Fruit fly (Drosophila melanogaster) whole organism, prepupa: ENCODE results near the gene Gr77a.
A peak's percentile ranks its signal among the peaks of the same experiment; 100 is the strongest.

Source experiments
- CG10631 ChIP-seq: fragments of 200-800 bp; sonication (Bioruptor generic); optimal IDR thresholded peaks from 2 replicates; lab custom pipeline; 2016; ENCODE audit warnings: missing biosample characterization, missing genetic modification characterization
- CG11762 ChIP-seq: fragments of 200-800 bp; sonication (Bioruptor generic); optimal IDR thresholded peaks from 3 replicates; lab custom pipeline; 2016; ENCODE audit warnings: missing biosample characterization, missing genetic modification characterization; ENCODE audit not compliant: insufficient read depth
- CG11902 ChIP-seq: fragments of 200-800 bp; sonication (Bioruptor generic); optimal IDR thresholded peaks from 3 replicates; lab custom pipeline; 2016; ENCODE audit warnings: missing biosample characterization, missing genetic modification characterization
- CG15336 ChIP-seq: fragments of 200-800 bp; sonication (Bioruptor generic); IDR thresholded peaks from 2 replicates; pipeline ENCODE4 v1.3.6; 2022; ENCODE audit warnings: missing biosample characterization, missing genetic modification characterization
- CG1621 ChIP-seq: fragments of 200-800 bp; sonication (Bioruptor generic); optimal IDR thresholded peaks from 3 replicates; lab custom pipeline; 2018; ENCODE audit warnings: missing biosample characterization, mild to moderate bottlenecking, missing genetic modification characterization
- CG3032 ChIP-seq: fragments of 200-800 bp; optimal IDR thresholded peaks from 2 replicates; lab custom pipeline; 2019; ENCODE audit warnings: missing biosample characterization, mild to moderate bottlenecking, missing genetic modification characterization, moderate library complexity
- CG32006 ChIP-seq: fragments of 200-800 bp; sonication (Bioruptor generic); optimal IDR thresholded peaks from 3 replicates; lab custom pipeline; 2017; ENCODE audit warnings: missing biosample characterization, mild to moderate bottlenecking, missing genetic modification characterization
- CG34406 ChIP-seq: fragments of 200-800 bp; sonication (Bioruptor generic); optimal IDR thresholded peaks from 3 replicates; lab custom pipeline; 2016; ENCODE audit warnings: missing biosample characterization, missing genetic modification characterization
- CG3919 ChIP-seq: fragments of 200-800 bp; sonication (Bioruptor generic); optimal IDR thresholded peaks from 3 replicates; lab custom pipeline; 2016; ENCODE audit warnings: missing biosample characterization, missing genetic modification characterization
- CG6792 ChIP-seq: fragments of 200-800 bp; sonication (Bioruptor generic); optimal IDR thresholded peaks from 3 replicates; lab custom pipeline; 2016; ENCODE audit warnings: missing biosample characterization, missing genetic modification characterization
- CG6854 ChIP-seq: fragments of 200-800 bp; sonication (Bioruptor generic); optimal IDR thresholded peaks from 2 replicates; lab custom pipeline; 2017; ENCODE audit warnings: missing biosample characterization, mild to moderate bottlenecking, missing genetic modification characterization
- CG8119 ChIP-seq: fragments of 200-800 bp; sonication (Bioruptor generic); IDR thresholded peaks from 3 replicates; pipeline ENCODE4 v1.3.6; 2022; ENCODE audit warnings: missing biosample characterization, missing genetic modification characterization
- CG8632 ChIP-seq: fragments of 200-800 bp; sonication (Bioruptor generic); optimal IDR thresholded peaks from 3 replicates; lab custom pipeline; 2016; ENCODE audit warnings: missing biosample characterization, missing genetic modification characterization
- CG9139 ChIP-seq: fragments of 200-800 bp; sonication (Bioruptor generic); optimal IDR thresholded peaks from 3 replicates; lab custom pipeline; 2017; ENCODE audit warnings: missing biosample characterization, mild to moderate bottlenecking, missing genetic modification characterization
- Eip78C ChIP-seq: fragments of 200-800 bp; sonication (Bioruptor generic); peaks from one replicate; lab custom pipeline; 2016; ENCODE audit warnings: missing biosample characterization, missing genetic modification characterization
- Eip93F ChIP-seq: fragments of 200-800 bp; sonication (Bioruptor generic); optimal IDR thresholded peaks from 2 replicates; lab custom pipeline; 2016; ENCODE audit warnings: missing biosample characterization, mild to moderate bottlenecking, missing genetic modification characterization
- Ets21C ChIP-seq: fragments of 200-800 bp; sonication (Bioruptor generic); optimal IDR thresholded peaks from 3 replicates; lab custom pipeline; 2016; ENCODE audit warnings: missing biosample characterization, missing genetic modification characterization
- Ets96B ChIP-seq: fragments of 200-800 bp; optimal IDR thresholded peaks from 2 replicates; lab custom pipeline; 2019; ENCODE audit warnings: missing biosample characterization, mild to moderate bottlenecking, missing genetic modification characterization, moderate library complexity
- Hr38 ChIP-seq: sonication (Bioruptor generic); optimal IDR thresholded peaks from 2 replicates; lab custom pipeline; 2016; ENCODE audit warnings: missing biosample characterization, missing genetic modification characterization
- Met ChIP-seq: fragments of 200-800 bp; sonication (Bioruptor generic); optimal IDR thresholded peaks from 3 replicates; lab custom pipeline; 2016; ENCODE audit warnings: missing biosample characterization, missing genetic modification characterization
- OdsH ChIP-seq: fragments of 200-800 bp; sonication (Bioruptor generic); optimal IDR thresholded peaks from 3 replicates; lab custom pipeline; 2016; ENCODE audit warnings: missing biosample characterization, missing genetic modification characterization
- Smox ChIP-seq: fragments of 200-800 bp; sonication (Bioruptor generic); optimal IDR thresholded peaks from 3 replicates; lab custom pipeline; 2016; ENCODE audit warnings: missing biosample characterization, missing genetic modification characterization
- Sox14 ChIP-seq: fragments of 200-800 bp; sonication (Bioruptor generic); optimal IDR thresholded peaks from 3 replicates; lab custom pipeline; 2016; ENCODE audit warnings: missing biosample characterization, missing genetic modification characterization
- acj6 ChIP-seq: fragments of 200-800 bp; sonication (Bioruptor generic); optimal IDR thresholded peaks from 3 replicates; lab custom pipeline; 2016; ENCODE audit warnings: missing biosample characterization, missing genetic modification characterization
- cyc ChIP-seq: fragments of 200-800 bp; sonication (Bioruptor generic); optimal IDR thresholded peaks from 3 replicates; lab custom pipeline; 2016; ENCODE audit warnings: missing biosample characterization, missing genetic modification characterization
- dac ChIP-seq: fragments of 200-800 bp; sonication (Bioruptor generic); optimal IDR thresholded peaks from 2 replicates; lab custom pipeline; 2017; ENCODE audit warnings: missing biosample characterization, mild to moderate bottlenecking, missing genetic modification characterization
- dsx ChIP-seq: fragments of 200-800 bp; optimal IDR thresholded peaks from 3 replicates; lab custom pipeline; 2019; ENCODE audit warnings: missing biosample characterization, mild to moderate bottlenecking, missing genetic modification characterization, moderate library complexity; ENCODE audit not compliant: poor library complexity, severe bottlenecking
- eg ChIP-seq: fragments of 200-800 bp; sonication (Bioruptor generic); IDR thresholded peaks from 3 replicates; pipeline ENCODE4 v1.3.6; 2022; ENCODE audit warnings: missing biosample characterization, missing genetic modification characterization
- esn ChIP-seq: fragments of 200-800 bp; sonication (Bioruptor generic); optimal IDR thresholded peaks from 2 replicates; lab custom pipeline; 2016; ENCODE audit warnings: missing biosample characterization, mild to moderate bottlenecking, missing genetic modification characterization, moderate library complexity
- fd85E ChIP-seq: fragments of 200-800 bp; sonication (Bioruptor generic); optimal IDR thresholded peaks from 3 replicates; lab custom pipeline; 2016; ENCODE audit warnings: missing biosample characterization, missing genetic modification characterization
- fkh ChIP-seq: fragments of 200-800 bp; sonication (Bioruptor generic); optimal IDR thresholded peaks from 3 replicates; lab custom pipeline; 2017; ENCODE audit warnings: missing biosample characterization, mild to moderate bottlenecking, missing genetic modification characterization, moderate library complexity
- lz ChIP-seq: fragments of 200-800 bp; sonication (Bioruptor generic); optimal IDR thresholded peaks from 3 replicates; lab custom pipeline; 2016; ENCODE audit warnings: missing biosample characterization, missing genetic modification characterization
- net ChIP-seq: fragments of 200-800 bp; sonication (Bioruptor generic); optimal IDR thresholded peaks from 3 replicates; lab custom pipeline; 2016; ENCODE audit warnings: missing biosample characterization, missing genetic modification characterization
- svp ChIP-seq: fragments of 200-800 bp; sonication (Bioruptor generic); peaks from one replicate; lab custom pipeline; 2016; ENCODE audit warnings: missing biosample characterization, missing genetic modification characterization
- topi ChIP-seq: fragments of 200-800 bp; sonication (Bioruptor generic); optimal IDR thresholded peaks from 3 replicates; lab custom pipeline; 2016; ENCODE audit warnings: missing biosample characterization, missing genetic modification characterization

The Gr77a gene

dm6 chr3L:20730323-20731238 lies 8.6 kb downstream of the Gr77a start, which contains the start of gene CG13252 (continued):
- TF ChIP-seq Met (GFP tag; lab: Kevin White, UChicago) = no peak
- TF ChIP-seq CG3032 (tag; lab: Kevin White, UChicago) = no peak
- peak; percentile 41 for TF ChIP-seq CG3919 (GFP tag; lab: Kevin White, UChicago)
- TF ChIP-seq svp (GFP tag; lab: Kevin White, UChicago) = peak; percentile 98
- TF ChIP-seq CG8119 (GFP tag; lab: Robert Waterston, UW) = peak; percentile 36; the same call in 1 of the 3 replicates
- peak; percentile 63; the same call in 2 of the 3 replicates for TF ChIP-seq eg (GFP tag; lab: Robert Waterston, UW)
- TF ChIP-seq Sox14 (GFP tag; lab: Kevin White, UChicago) = no peak
- peak; percentile 73 for TF ChIP-seq Eip78C
- peak; percentile 44; the same call in 1 of the 2 replicates for TF ChIP-seq CG15336
- peak; percentile 7 for TF ChIP-seq Ets96B (tag; lab: Kevin White, UChicago)
- no peak for TF ChIP-seq CG11762 (GFP tag; lab: Kevin White, UChicago)
- no peak for TF ChIP-seq CG1621 (tag; lab: Kevin White, UChicago)
- no peak for TF ChIP-seq CG6792 (GFP tag; lab: Kevin White, UChicago)
- TF ChIP-seq net = peak; percentile 22
- TF ChIP-seq esn (GFP tag; lab: Kevin White, UChicago) = peak; percentile 26
- peak; percentile 54 for TF ChIP-seq CG6854 (GFP tag; lab: Kevin White, UChicago)
- no peak for TF ChIP-seq fd85E (GFP tag; lab: Kevin White, UChicago)
- peak; percentile 4 for TF ChIP-seq dsx (GFP tag; lab: Kevin White, UChicago)
- TF ChIP-seq CG11902 = no peak
- TF ChIP-seq, all 60 proteins: peak for 24

dm6 chr3L:20729415-20729814 lies 9.8 kb downstream of the Gr77a start:
- TF ChIP-seq Eip78C (peak; percentile 58), acj6 (peak; percentile 36), lz (peak; percentile 6), OdsH (GFP tag; lab: Kevin White, UChicago) (peak; percentile 40), esn (GFP tag; lab: Kevin White, UChicago) (peak; percentile 46), CG8632 (GFP tag; lab: Kevin White, UChicago) (peak; percentile 17), eg (GFP tag; lab: Robert Waterston, UW) (0 out of 3 replicates have a peak, but pooled peaks have one; percentile 8), Eip93F (GFP tag; lab: Kevin White, UChicago) (no peak), cyc (peak; percentile 8), Sox14 (GFP tag; lab: Kevin White, UChicago) (no peak), topi (GFP tag; lab: Kevin White, UChicago) (peak; percentile 24), Met (GFP tag; lab: Kevin White, UChicago) (peak; percentile 30), Hr38 (GFP tag; lab: Kevin White, UChicago) (no peak), net (peak; percentile 19), fkh (GFP tag; lab: Kevin White, UChicago) (no peak), CG9139 (GFP tag; lab: Kevin White, UChicago) (no peak), CG3919 (GFP tag; lab: Kevin White, UChicago) (peak; percentile 41), CG10631 (GFP tag; lab: Kevin White, UChicago) (peak; percentile 9), Smox (GFP tag; lab: Kevin White, UChicago) (peak; percentile 0), Ets21C (GFP tag; lab: Kevin White, UChicago) (no peak), dac (GFP tag; lab: Kevin White, UChicago) (no peak), CG34406 (GFP tag; lab: Kevin White, UChicago) (peak; percentile 66)

- TF ChIP-seq CG32006 (GFP tag; lab: Kevin White, UChicago) (peak; percentile 16), Smox (GFP tag; lab: Kevin White, UChicago) (no peak), dac (GFP tag; lab: Kevin White, UChicago) (no peak)
Measured at dm6 chr3L:20719100-20719499, 20.1 kb downstream of the Gr77a start, which contains the start of gene cmpy. TSS of gene cmpy (minus strand) at chr3L:20719200.
